Fruit fly (Drosophila melanogaster): Measurements from ENCODE around the gene RhoGAP19D.

RhoGAP19D gene

dm6 chrX:20510540-20510939 lies at the start of gene RhoGAP19D:
TSS of gene RhoGAP19D (minus strand) at chrX:20510694.
- TF ChIP-seq Jra (GFP tag; optimal IDR thresholded peaks at IDR 0.05) (peak; percentile 60), dsf (GFP tag; optimal IDR thresholded peaks at IDR 0.05; ENCODE audit: borderline replicate concordance) (peak; percentile 32), CG32264 (GFP tag; optimal IDR thresholded peaks at IDR 0.05) (peak; percentile 3), h (GFP tag; optimal IDR thresholded peaks at IDR 0.05) (peak; percentile 77), br (GFP tag; optimal IDR thresholded peaks at IDR 0.05) (peak; percentile 44), Sp1 (GFP tag; optimal IDR thresholded peaks at IDR 0.05) (peak; percentile 41), Hr83 (GFP tag; optimal IDR thresholded peaks at IDR 0.05; ENCODE audit: poor library complexity, severe bottlenecking) (peak; percentile 95), CrebA (GFP tag; optimal IDR thresholded peaks at IDR 0.05; ENCODE audit: borderline replicate concordance) (no peak), ey (GFP tag; optimal IDR thresholded peaks at IDR 0.05) (peak; percentile 54), dmrt93B (GFP tag; optimal IDR thresholded peaks at IDR 0.05) (peak; percentile 17), pan (optimal IDR thresholded peaks at IDR 0.05) (no peak), brk (GFP tag; optimal IDR thresholded peaks at IDR 0.05) (peak; percentile 49), dl (GFP tag; optimal IDR thresholded peaks at IDR 0.05; ENCODE audit: insufficient read depth in 1 of 2, partially characterized antibody in 2 of 2) (no peak), HLH106 (tag; optimal IDR thresholded peaks at IDR 0.05) (peak; percentile 46), fru (GFP tag; optimal IDR thresholded peaks at IDR 0.05) (peak; percentile 56), OdsH (GFP tag; optimal IDR thresholded peaks at IDR 0.05) (peak; percentile 16), Mio (GFP tag; optimal IDR thresholded peaks at IDR 0.05) (no peak), psq (GFP tag; optimal IDR thresholded peaks at IDR 0.05) (peak; percentile 75), foxo (GFP tag; optimal IDR thresholded peaks at IDR 0.05) (peak in 1 of 2 experiments; percentile 72), tai (GFP tag; optimal IDR thresholded peaks at IDR 0.05) (peak; percentile 71), woc (GFP tag; optimal IDR thresholded peaks at IDR 0.05) (no peak), Dfd (GFP tag; optimal IDR thresholded peaks at IDR 0.05) (no peak), jim (GFP tag; optimal IDR thresholded peaks at IDR 0.05) (peak; percentile 10), Hr78 (GFP tag; optimal IDR thresholded peaks at IDR 0.05) (no peak), rgr (GFP tag; optimal IDR thresholded peaks at IDR 0.05) (peak; percentile 69), Dif (GFP tag; optimal IDR thresholded peaks at IDR 0.05; ENCODE audit: partially characterized antibody) (no peak), Myc (optimal IDR thresholded peaks at IDR 0.05) (no peak), CG9705 (GFP tag; optimal IDR thresholded peaks at IDR 0.05) (peak; percentile 35), sage (GFP tag; optimal IDR thresholded peaks at IDR 0.05) (peak; percentile 22), Hnf4 (GFP tag; optimal IDR thresholded peaks at IDR 0.05) (peak; percentile 82), Rel (GFP tag; optimal IDR thresholded peaks at IDR 0.05) (no peak), Rel (tag; optimal IDR thresholded peaks at IDR 0.05) (peak; percentile 60), GATAd (GFP tag; optimal IDR thresholded peaks at IDR 0.05) (peak; percentile 46), usp (GFP tag; optimal IDR thresholded peaks at IDR 0.05) (no peak), lola (GFP tag; optimal IDR thresholded peaks at IDR 0.05) (no peak), Abd-B (GFP tag; optimal IDR thresholded peaks at IDR 0.05) (no peak), sv (GFP tag; optimal IDR thresholded peaks at IDR 0.05) (peak; percentile 20), N (GFP tag; optimal IDR thresholded peaks at IDR 0.05) (no peak), Vsx2 (GFP tag; optimal IDR thresholded peaks at IDR 0.05; ENCODE audit: partially characterized antibody) (no peak)

- no peak for TF ChIP-seq ey (GFP tag; optimal IDR thresholded peaks at IDR 0.05)
- TF ChIP-seq CG32264 (GFP tag; optimal IDR thresholded peaks at IDR 0.05) = no peak
- no peak for TF ChIP-seq sage (GFP tag; optimal IDR thresholded peaks at IDR 0.05)
- no peak for TF ChIP-seq dl (GFP tag; optimal IDR thresholded peaks at IDR 0.05; ENCODE audit: insufficient read depth in 1 of 2, partially characterized antibody in 2 of 2)
- no peak for TF ChIP-seq Hr83 (GFP tag; optimal IDR thresholded peaks at IDR 0.05; ENCODE audit: poor library complexity, severe bottlenecking)
- TF ChIP-seq OdsH (GFP tag; optimal IDR thresholded peaks at IDR 0.05) = no peak
- no peak for TF ChIP-seq lola (GFP tag; optimal IDR thresholded peaks at IDR 0.05)
- no peak for TF ChIP-seq sv (GFP tag; optimal IDR thresholded peaks at IDR 0.05)
- no peak for TF ChIP-seq HLH106 (tag; optimal IDR thresholded peaks at IDR 0.05)
- TF ChIP-seq tai (GFP tag; optimal IDR thresholded peaks at IDR 0.05) = no peak
Observed at dm6 chrX:20559582-20559981, 49.1 kb upstream of the RhoGAP19D start.

- TF ChIP-seq Myc (optimal IDR thresholded peaks at IDR 0.05) (no peak), dsf (GFP tag; optimal IDR thresholded peaks at IDR 0.05; ENCODE audit: borderline replicate concordance) (no peak), Hr78 (GFP tag; optimal IDR thresholded peaks at IDR 0.05) (no peak), Hnf4 (GFP tag; optimal IDR thresholded peaks at IDR 0.05) (no peak)
Observed at dm6 chrX:20538197-20538596, 27.7 kb upstream of the RhoGAP19D start, which contains the start of gene RunxB. TSS of gene RunxB (plus strand) at chrX:20538497.

Measured in whole organism, wandering third instar larva.